Worm (Caenorhabditis elegans): Measurements from ENCODE around the gene hic-1.

Gene hic-1

ce11 chrX:6638985-6639573, 40.4 kb upstream of the hic-1 start:
- no peak for TF ChIP-seq ets-7 (tag; optimal IDR thresholded peaks at IDR 0.05)
- TF ChIP-seq flt-1 (GFP tag; IDR thresholded peaks at IDR 0.05): no peak
- TF ChIP-seq B0310.2 (tag; optimal IDR thresholded peaks at IDR 0.05): no peak
- TF ChIP-seq pes-1 (GFP tag; IDR thresholded peaks at IDR 0.05): no peak
- no peak for TF ChIP-seq scrt-1 (GFP tag; IDR thresholded peaks at IDR 0.05)
- TF ChIP-seq tra-4 (tag; optimal IDR thresholded peaks at IDR 0.05): no peak

DNA sequence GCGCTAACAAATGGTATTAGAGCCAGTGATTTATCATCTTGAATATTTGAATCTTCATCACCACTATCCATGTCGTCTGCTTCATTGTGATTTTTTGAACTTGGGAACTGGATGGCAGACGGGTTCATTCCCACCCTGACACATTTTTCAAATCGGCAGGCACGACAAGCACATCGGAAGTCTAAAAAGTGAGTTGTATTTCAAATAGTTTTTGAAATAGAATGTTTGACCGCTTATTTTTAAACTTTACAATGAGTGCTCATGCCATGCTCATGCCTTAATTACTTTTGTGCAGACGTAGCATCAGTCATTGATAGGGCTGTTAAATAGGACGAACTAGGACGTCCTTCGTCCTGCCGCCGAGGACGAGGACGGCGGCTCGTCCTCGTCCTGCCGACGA, 39.3 kb upstream of the hic-1 start:
- no peak for TF ChIP-seq ama-1 (optimal IDR thresholded peaks at IDR 0.05)
- no peak for TF ChIP-seq sea-1 (GFP tag; conservative IDR thresholded peaks at IDR 0.05)
- no peak for TF ChIP-seq ets-7 (tag; optimal IDR thresholded peaks at IDR 0.05)
- no peak for TF ChIP-seq hmbx-1 (tag; optimal IDR thresholded peaks at IDR 0.05)
- no peak for TF ChIP-seq pes-1 (GFP tag; IDR thresholded peaks at IDR 0.05)
- TF ChIP-seq ceh-36 (tag; optimal IDR thresholded peaks at IDR 0.05): no peak
- TF ChIP-seq tbx-37 (GFP tag; conservative IDR thresholded peaks at IDR 0.05): no peak
- no peak for TF ChIP-seq F13C5.2 (tag; optimal IDR thresholded peaks at IDR 0.05)
- no peak for TF ChIP-seq tbx-11 (GFP tag; IDR thresholded peaks at IDR 0.05)
- no peak for TF ChIP-seq flt-1 (GFP tag; IDR thresholded peaks at IDR 0.05)

- TF ChIP-seq ceh-13 (GFP tag; optimal IDR thresholded peaks at IDR 0.05) (no peak), tbx-37 (GFP tag; conservative IDR thresholded peaks at IDR 0.05) (no peak), sea-1 (GFP tag; conservative IDR thresholded peaks at IDR 0.05) (no peak), scrt-1 (GFP tag; IDR thresholded peaks at IDR 0.05) (no peak), flt-1 (GFP tag; IDR thresholded peaks at IDR 0.05) (no peak), hnd-1 (tag; optimal IDR thresholded peaks at IDR 0.05) (no peak), ceh-36 (tag; optimal IDR thresholded peaks at IDR 0.05) (no peak), tra-4 (tag; optimal IDR thresholded peaks at IDR 0.05) (no peak), aly-1 (tag; optimal IDR thresholded peaks at IDR 0.05) (no peak)
Measured at ce11 chrX:6635173-6635572, 36.5 kb upstream of the hic-1 start, which contains the start of gene aexr-1. aexr-1 (minus strand) TSS chrX:6635273.

ce11 chrX:6631437-6631836, 32.8 kb upstream of the hic-1 start, which contains the start of gene aexr-2:
aexr-2 (minus strand) TSS chrX:6631537.
- TF ChIP-seq pes-1 (GFP tag; IDR thresholded peaks at IDR 0.05): no peak
- no peak for TF ChIP-seq ceh-36 (tag; optimal IDR thresholded peaks at IDR 0.05)
- TF ChIP-seq aly-1 (tag; optimal IDR thresholded peaks at IDR 0.05): no peak
- no peak for TF ChIP-seq B0310.2 (tag; optimal IDR thresholded peaks at IDR 0.05)
- no peak for TF ChIP-seq sea-1 (GFP tag; conservative IDR thresholded peaks at IDR 0.05)
- TF ChIP-seq hmbx-1 (tag; optimal IDR thresholded peaks at IDR 0.05): no peak
- no peak for TF ChIP-seq ets-7 (tag; optimal IDR thresholded peaks at IDR 0.05)
- TF ChIP-seq flt-1 (GFP tag; IDR thresholded peaks at IDR 0.05): no peak
- TF ChIP-seq hmg-4 (GFP tag; optimal IDR thresholded peaks at IDR 0.05): no peak
- TF ChIP-seq tbx-37 (GFP tag; conservative IDR thresholded peaks at IDR 0.05): no peak
- no peak for TF ChIP-seq scrt-1 (GFP tag; IDR thresholded peaks at IDR 0.05)
- TF ChIP-seq hnd-1 (tag; optimal IDR thresholded peaks at IDR 0.05): no peak

- TF ChIP-seq ets-7 (tag; optimal IDR thresholded peaks at IDR 0.05): no peak
Measured at ce11 chrX:6630645-6631044, 32.0 kb upstream of the hic-1 start.

DNA sequence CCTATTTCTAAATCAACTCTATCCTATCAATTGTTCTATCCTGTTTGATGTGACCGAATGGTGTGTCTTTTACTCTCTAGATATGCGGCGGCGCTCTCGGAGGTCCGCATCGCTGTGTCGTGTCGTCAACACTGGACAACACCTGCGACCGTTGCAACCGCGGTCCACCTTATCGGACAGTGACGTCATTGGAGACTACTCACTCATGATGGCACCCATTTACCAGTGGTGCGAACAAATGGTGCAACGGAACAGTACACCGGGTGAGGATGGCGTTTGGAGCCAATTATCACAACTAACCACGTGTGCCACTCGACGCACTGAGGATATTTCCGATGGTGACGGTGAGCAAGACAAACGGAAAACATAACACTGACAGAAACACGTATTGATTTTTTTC, 26.6 kb upstream of the hic-1 start:
- TF ChIP-seq tbx-11 (GFP tag; IDR thresholded peaks at IDR 0.05): no peak
- no peak for TF ChIP-seq ets-7 (tag; optimal IDR thresholded peaks at IDR 0.05)
- TF ChIP-seq hmbx-1 (tag; optimal IDR thresholded peaks at IDR 0.05): no peak
- no peak for TF ChIP-seq ceh-36 (tag; optimal IDR thresholded peaks at IDR 0.05)
- no peak for TF ChIP-seq hnd-1 (tag; optimal IDR thresholded peaks at IDR 0.05)

DNA sequence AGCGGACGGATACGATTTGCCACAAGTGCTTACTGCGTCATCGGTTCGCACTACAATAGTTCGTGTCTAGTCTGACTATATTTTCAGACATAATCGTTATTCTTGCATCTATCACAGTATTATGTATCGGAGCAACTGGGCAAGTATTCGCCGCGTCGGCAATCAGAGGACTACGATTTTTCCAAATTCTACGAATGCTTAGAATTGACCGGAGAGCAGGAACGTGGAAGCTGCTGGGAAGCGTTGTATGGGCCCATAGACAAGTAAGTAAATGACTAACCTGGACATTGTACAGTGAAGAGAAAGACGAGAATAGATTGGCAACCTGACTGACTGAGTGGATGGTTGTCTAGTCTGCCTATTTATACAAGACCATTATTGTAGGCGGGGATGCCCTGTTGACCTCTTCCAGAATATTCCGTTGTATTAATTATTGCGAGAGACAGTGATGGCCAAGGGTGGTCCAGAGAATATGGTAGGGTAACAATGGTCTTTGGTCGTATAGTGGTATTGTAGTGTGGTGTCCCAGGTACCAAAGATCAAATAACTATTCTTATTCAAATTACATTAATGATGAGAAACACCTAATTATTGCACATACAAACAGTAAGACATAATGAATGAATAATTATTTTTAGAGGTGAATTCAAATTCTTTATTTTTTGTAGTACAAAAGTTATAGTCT, 24.1 kb upstream of the hic-1 start, which contains the start of gene clec-266:
Gene clec-266, minus strand, starts transcription at position 364 of the 685 bp plus-strand sequence.
- TF ChIP-seq ama-1 (optimal IDR thresholded peaks at IDR 0.05) (peak; percentile 94), ets-7 (tag; optimal IDR thresholded peaks at IDR 0.05) (no peak), hnd-1 (tag; optimal IDR thresholded peaks at IDR 0.05) (no peak), pes-1 (GFP tag; IDR thresholded peaks at IDR 0.05) (no peak), ceh-13 (GFP tag; optimal IDR thresholded peaks at IDR 0.05) (no peak), aly-1 (tag; optimal IDR thresholded peaks at IDR 0.05) (no peak), sea-1 (GFP tag; conservative IDR thresholded peaks at IDR 0.05) (no peak; the same call in 1 of the 2 replicates), B0310.2 (tag; optimal IDR thresholded peaks at IDR 0.05) (no peak), scrt-1 (GFP tag; IDR thresholded peaks at IDR 0.05) (no peak), tra-4 (tag; optimal IDR thresholded peaks at IDR 0.05) (no peak), hmg-4 (GFP tag; optimal IDR thresholded peaks at IDR 0.05) (no peak), ceh-36 (tag; optimal IDR thresholded peaks at IDR 0.05) (no peak), hmbx-1 (tag; optimal IDR thresholded peaks at IDR 0.05) (no peak), tbx-11 (GFP tag; IDR thresholded peaks at IDR 0.05) (no peak), tbx-37 (GFP tag; conservative IDR thresholded peaks at IDR 0.05) (no peak), flt-1 (GFP tag; IDR thresholded peaks at IDR 0.05) (peak; percentile 2; the same call in 1 of the 2 replicates)

DNA sequence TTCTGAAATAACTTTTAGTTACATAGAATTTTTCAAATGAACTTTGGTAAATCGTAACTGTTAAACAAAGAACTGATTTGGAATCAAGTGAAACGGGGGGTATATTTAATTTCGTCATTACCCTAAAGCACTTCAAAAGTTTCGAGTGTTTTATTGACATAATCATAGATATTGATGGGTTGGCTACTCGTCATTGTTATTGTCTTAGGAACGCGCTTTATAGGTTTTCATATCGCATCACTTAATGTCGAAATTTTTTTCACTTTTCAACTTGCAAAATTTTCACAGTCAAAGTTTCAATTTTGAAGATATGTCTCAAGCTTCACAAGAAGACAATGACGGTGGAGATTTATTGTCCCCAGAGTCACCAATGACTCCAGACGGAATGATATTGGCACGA, 20.1 kb upstream of the hic-1 start, which contains the start of gene kqt-1:
Gene kqt-1, plus strand, starts transcription at position 301 of the 400 bp plus-strand sequence.
- TF ChIP-seq tbx-37 (GFP tag; conservative IDR thresholded peaks at IDR 0.05) (no peak), ets-7 (tag; optimal IDR thresholded peaks at IDR 0.05) (no peak), hnd-1 (tag; optimal IDR thresholded peaks at IDR 0.05) (no peak), sea-1 (GFP tag; conservative IDR thresholded peaks at IDR 0.05) (no peak), pes-1 (GFP tag; IDR thresholded peaks at IDR 0.05) (no peak), F13C5.2 (tag; optimal IDR thresholded peaks at IDR 0.05) (no peak), flt-1 (GFP tag; IDR thresholded peaks at IDR 0.05) (no peak), ceh-13 (GFP tag; optimal IDR thresholded peaks at IDR 0.05) (no peak), ama-1 (optimal IDR thresholded peaks at IDR 0.05) (no peak), aly-1 (tag; optimal IDR thresholded peaks at IDR 0.05) (no peak), hmbx-1 (tag; optimal IDR thresholded peaks at IDR 0.05) (no peak), ceh-36 (tag; optimal IDR thresholded peaks at IDR 0.05) (no peak), tbx-11 (GFP tag; IDR thresholded peaks at IDR 0.05) (no peak), B0310.2 (tag; optimal IDR thresholded peaks at IDR 0.05) (no peak), tra-4 (tag; optimal IDR thresholded peaks at IDR 0.05) (no peak), hmg-4 (GFP tag; optimal IDR thresholded peaks at IDR 0.05) (no peak), scrt-1 (GFP tag; IDR thresholded peaks at IDR 0.05) (no peak)
